Fruit fly (Drosophila melanogaster) whole organism: Measurements from ENCODE around the gene mex1.

Experiments used
- CG8478 ChIP-seq: fragments of >200 bp; optimal IDR thresholded peaks from 2 replicates; lab custom pipeline; 2018; ENCODE audit warnings: inconsistent platforms
- Dll ChIP-seq: fragments of >200 bp; optimal IDR thresholded peaks from 2 replicates; lab custom pipeline; 2017
- EcR ChIP-seq, 2 experiments: fragments of >200 bp; optimal IDR thresholded peaks; 2 replicates each; lab custom pipeline; 2017; ENCODE audit warnings: missing biosample characterization in 2 of 2, missing genetic modification characterization in 2 of 2, missing genetic modification reagents in 2 of 2
- pan ChIP-seq: fragments of >200 bp; optimal IDR thresholded peaks from 2 replicates; lab custom pipeline; 2017
- psq ChIP-seq: fragments of >200 bp; optimal IDR thresholded peaks from 2 replicates; lab custom pipeline; 2017
- usp ChIP-seq: fragments of >200 bp; optimal IDR thresholded peaks from 2 replicates; lab custom pipeline; 2017; ENCODE audit warnings: missing biosample characterization, missing genetic modification characterization, mixed read lengths

- TF ChIP-seq EcR (GFP tag; optimal IDR thresholded peaks at IDR 0.05; lab: Kevin White, UChicago) (no peak), Dll (lab: Kevin White, UChicago) (no peak), CG8478 (no peak), psq (lab: Kevin White, UChicago) (no peak), usp (GFP tag; lab: Kevin White, UChicago) (no peak), pan (lab: Kevin White, UChicago) (no peak)
These were observed 8.7 kb upstream of the mex1 start, which contains the start of gene CG42728 for dm6 chr3L:15528096-15528495.
